Worm (Caenorhabditis elegans) whole organism, late embryonic: ENCODE data around the gene F21C10.4.
A peak's percentile ranks its signal among the peaks of the same experiment; 100 is the strongest.

Experiments used
- F13H6.1 ChIP-seq: sonication (generic microtip); optimal IDR thresholded peaks from 2 replicates; lab custom pipeline; 2016; ENCODE audit warnings: missing genetic modification characterization, missing compliant biosample characterization
- K09A11.1 ChIP-seq: sonication (generic microtip); optimal IDR thresholded peaks from 2 replicates; lab custom pipeline; 2017; ENCODE audit warnings: antibody characterized with exemption, mild to moderate bottlenecking, missing genetic modification characterization, missing compliant biosample characterization; ENCODE audit not compliant: insufficient read depth
- ama-1 ChIP-seq: fragments of 150-350 bp; optimal IDR thresholded peaks from 2 replicates; lab custom pipeline; 2014
- ceh-14 ChIP-seq: sonication (generic microtip); optimal IDR thresholded peaks from 2 replicates; lab custom pipeline; 2016; ENCODE audit warnings: missing genotype, missing genetic modification characterization, missing compliant biosample characterization
- ceh-18 ChIP-seq: sonication (generic microtip); optimal IDR thresholded peaks from 2 replicates; lab custom pipeline; 2016; ENCODE audit warnings: missing genetic modification characterization, missing compliant biosample characterization
- ceh-31 ChIP-seq: sonication (generic microtip); optimal IDR thresholded peaks from 2 replicates; lab custom pipeline; 2016; ENCODE audit warnings: missing genetic modification characterization, missing compliant biosample characterization
- ceh-6 ChIP-seq: fragments of 200-800 bp; sonication (Bioruptor generic); optimal IDR thresholded peaks from 2 replicates; lab custom pipeline; 2018; ENCODE audit warnings: mild to moderate bottlenecking, missing genetic modification characterization, missing compliant biosample characterization
- ceh-9 ChIP-seq: sonication (generic microtip); optimal IDR thresholded peaks from 2 replicates; lab custom pipeline; 2016; ENCODE audit warnings: mild to moderate bottlenecking, missing genetic modification characterization, inconsistent platforms, missing compliant biosample characterization
- che-1 ChIP-seq: sonication (generic microtip); optimal IDR thresholded peaks from 2 replicates; lab custom pipeline; 2016; ENCODE audit warnings: mild to moderate bottlenecking, missing genetic modification characterization, missing compliant biosample characterization
- dve-1 ChIP-seq: sonication (generic microtip); optimal IDR thresholded peaks from 2 replicates; lab custom pipeline; 2017; ENCODE audit warnings: antibody characterized with exemption, mild to moderate bottlenecking, missing genetic modification characterization, missing compliant biosample characterization
- elt-2 ChIP-seq: sonication (generic microtip); optimal IDR thresholded peaks from 2 replicates; lab custom pipeline; 2016; ENCODE audit warnings: missing genetic modification reagents, missing genetic modification characterization, missing compliant biosample characterization
- elt-4 ChIP-seq: sonication (generic microtip); optimal IDR thresholded peaks from 2 replicates; lab custom pipeline; 2016; ENCODE audit warnings: missing genetic modification characterization, missing compliant biosample characterization
- eyg-1 ChIP-seq: sonication (generic microtip); optimal IDR thresholded peaks from 2 replicates; lab custom pipeline; 2016; ENCODE audit warnings: missing genotype, missing genetic modification characterization, missing compliant biosample characterization
- fkh-6 ChIP-seq: sonication (generic microtip); optimal IDR thresholded peaks from 2 replicates; lab custom pipeline; 2016; ENCODE audit warnings: missing genetic modification characterization, missing compliant biosample characterization
- gmeb-2 ChIP-seq: sonication (generic microtip); optimal IDR thresholded peaks from 2 replicates; lab custom pipeline; 2016; ENCODE audit warnings: missing genetic modification characterization, inconsistent platforms, missing compliant biosample characterization
- hlh-13 ChIP-seq: fragments of 200-800 bp; sonication (Bioruptor generic); optimal IDR thresholded peaks from 2 replicates; lab custom pipeline; 2018; ENCODE audit warnings: mild to moderate bottlenecking, missing genetic modification characterization, missing compliant biosample characterization
- hlh-30 ChIP-seq: sonication (generic microtip); optimal IDR thresholded peaks from 2 replicates; lab custom pipeline; 2017; ENCODE audit warnings: antibody characterized with exemption, missing genetic modification characterization, missing compliant biosample characterization; ENCODE audit not compliant: insufficient read depth
- lin-11 ChIP-seq: fragments of 200-800 bp; sonication (Bioruptor generic); optimal IDR thresholded peaks from 2 replicates; lab custom pipeline; 2018; ENCODE audit warnings: mild to moderate bottlenecking, missing genetic modification characterization, missing compliant biosample characterization
- madf-2 ChIP-seq: sonication (generic microtip); optimal IDR thresholded peaks from 2 replicates; lab custom pipeline; 2017; ENCODE audit warnings: missing genetic modification characterization, missing compliant biosample characterization
- mec-3 ChIP-seq: sonication (generic microtip); optimal IDR thresholded peaks from 2 replicates; lab custom pipeline; 2016; ENCODE audit warnings: borderline replicate concordance, missing genetic modification characterization, missing compliant biosample characterization
- nfya-1 ChIP-seq: sonication (generic microtip); optimal IDR thresholded peaks from 2 replicates; lab custom pipeline; 2017; ENCODE audit warnings: missing genetic modification characterization, mild to moderate bottlenecking, missing compliant biosample characterization, antibody characterized with exemption, moderate library complexity
- nhr-11 ChIP-seq: fragments of 150-350 bp; optimal IDR thresholded peaks from 2 replicates; lab custom pipeline; 2014; ENCODE audit warnings: missing biosample characterization, missing genetic modification characterization
- nhr-232 ChIP-seq: sonication (generic microtip); optimal IDR thresholded peaks from 2 replicates; lab custom pipeline; 2016; ENCODE audit warnings: missing genetic modification characterization, missing compliant biosample characterization
- pat-9 ChIP-seq: fragments of 200-800 bp; sonication (Bioruptor generic); optimal IDR thresholded peaks from 2 replicates; lab custom pipeline; 2018; ENCODE audit warnings: mild to moderate bottlenecking, missing genetic modification characterization, moderate library complexity, missing compliant biosample characterization
- pha-2 ChIP-seq: sonication (generic microtip); optimal IDR thresholded peaks from 2 replicates; lab custom pipeline; 2017; ENCODE audit warnings: mild to moderate bottlenecking, missing genetic modification characterization, missing compliant biosample characterization
- ref-2 ChIP-seq: sonication (generic microtip); optimal IDR thresholded peaks from 2 replicates; lab custom pipeline; 2016; ENCODE audit warnings: missing genetic modification characterization, missing compliant biosample characterization
- rnt-1 ChIP-seq: sonication (generic microtip); optimal IDR thresholded peaks from 2 replicates; lab custom pipeline; 2016; ENCODE audit warnings: missing genetic modification characterization, missing compliant biosample characterization
- sdc-2 ChIP-seq: sonication (generic microtip); optimal IDR thresholded peaks from 2 replicates; lab custom pipeline; 2016; ENCODE audit warnings: missing genotype, missing genetic modification characterization, missing compliant biosample characterization
- sox-2 ChIP-seq: fragments of 200-800 bp; sonication (Bioruptor generic); IDR thresholded peaks from 2 replicates; pipeline ENCODE4 v1.3.6; 2022; ENCODE audit warnings: missing genetic modification reagents, missing genetic modification characterization, missing compliant biosample characterization
- tbx-7 ChIP-seq: sonication (generic microtip); optimal IDR thresholded peaks from 2 replicates; lab custom pipeline; 2016; ENCODE audit warnings: missing genotype, missing genetic modification characterization, missing compliant biosample characterization
- unc-3 ChIP-seq, 2 experiments: fragments of 200-800 bp in 1 of 2; sonication (Bioruptor generic) in 1 of 2; sonication (generic microtip) in 1 of 2; conservative IDR thresholded peaks in 1 of 2; optimal IDR thresholded peaks in 1 of 2; 2 replicates each; pipeline versions ENCODE4 v1.3.6 to Lab custom; 2016 to 2022; ENCODE audit warnings: missing compliant biosample characterization in 2 of 2, missing genetic modification characterization in 2 of 2, missing genetic modification reagents in 1 of 2
- zip-5 ChIP-seq: sonication (generic microtip); optimal IDR thresholded peaks from 2 replicates; lab custom pipeline; 2016; ENCODE audit warnings: missing genetic modification characterization, missing compliant biosample characterization

F21C10.4 gene

ce11 chrV:9097213-9097612, 29.2 kb upstream of the F21C10.4 start:
- TF ChIP-seq zip-5 (tag; lab: Kevin White, UChicago) = no peak
- no peak for TF ChIP-seq fkh-6 (tag; lab: Kevin White, UChicago)
- TF ChIP-seq eyg-1 (tag; lab: Kevin White, UChicago) = no peak
- TF ChIP-seq sdc-2 (tag; lab: Kevin White, UChicago) = no peak
- no peak for TF ChIP-seq nfya-1 (tag; lab: Kevin White, UChicago)
- TF ChIP-seq dve-1 (tag; lab: Kevin White, UChicago) = no peak
- no peak for TF ChIP-seq gmeb-2

- TF ChIP-seq lin-11 (tag; lab: Kevin White, UChicago) (no peak), ceh-31 (tag; lab: Kevin White, UChicago) (no peak), tbx-7 (tag; lab: Kevin White, UChicago) (no peak), hlh-30 (no peak), elt-2 (tag; lab: Kevin White, UChicago) (no peak)
Observed at ce11 chrV:9098280-9098973, 28.0 kb upstream of the F21C10.4 start, which contains the start of gene F21C10.9. F21C10.9 (minus strand) TSS chrV:9098696.

- no peak for TF ChIP-seq gmeb-2
- no peak for TF ChIP-seq pha-2
- no peak for TF ChIP-seq ref-2
- no peak for TF ChIP-seq che-1 (tag; lab: Kevin White, UChicago)
- TF ChIP-seq madf-2 (tag; lab: Kevin White, UChicago) = no peak
- TF ChIP-seq pat-9 (tag; lab: Kevin White, UChicago) = no peak
- TF ChIP-seq nhr-11 (tag; lab: Kevin White, UChicago) = no peak
- no peak for TF ChIP-seq hlh-13 (GFP tag; lab: Kevin White, UChicago)
- no peak for TF ChIP-seq ceh-6 (GFP tag; lab: Kevin White, UChicago)
- TF ChIP-seq sox-2 (GFP tag; lab: Robert Waterston, UW) = no peak
- no peak for TF ChIP-seq rnt-1 (tag; lab: Kevin White, UChicago)
- no peak for TF ChIP-seq F13H6.1 (tag; lab: Kevin White, UChicago)
- no peak for TF ChIP-seq tbx-7 (tag; lab: Kevin White, UChicago)
- TF ChIP-seq ama-1 (lab: Kevin White, UChicago) = no peak
- TF ChIP-seq K09A11.1 (tag; lab: Kevin White, UChicago) = no peak
- TF ChIP-seq elt-4 (tag; lab: Kevin White, UChicago) = no peak
Observed at ce11 chrV:9101062-9101461, 25.4 kb upstream of the F21C10.4 start, which contains the start of gene frpr-6. frpr-6 (minus strand) TSS chrV:9101162.

- TF ChIP-seq ceh-14 (tag; lab: Kevin White, UChicago) = no peak
- TF ChIP-seq madf-2 (tag; lab: Kevin White, UChicago) = no peak
- no peak for TF ChIP-seq nhr-11 (tag; lab: Kevin White, UChicago)
- no peak for TF ChIP-seq K09A11.1 (tag; lab: Kevin White, UChicago)
- TF ChIP-seq nhr-232 = no peak
- TF ChIP-seq hlh-30 = no peak
Observed at ce11 chrV:9108219-9108618, 18.2 kb upstream of the F21C10.4 start, which contains the start of gene F21C10.18. F21C10.18 (plus strand) TSS chrV:9108519.

ce11 chrV:9109281-9109680, 17.1 kb upstream of the F21C10.4 start, which contains the start of gene pqn-31:
pqn-31 (plus strand) TSS chrV:9109581.
- TF ChIP-seq ceh-9 (tag; lab: Kevin White, UChicago) = no peak
- no peak for TF ChIP-seq pha-2

- no peak for TF ChIP-seq mec-3
- peak; percentile 47 for TF ChIP-seq ceh-18 (tag; lab: Kevin White, UChicago)
- TF ChIP-seq unc-3 (GFP tag; conservative IDR thresholded peaks at IDR 0.05; lab: Robert Waterston, UW) = no peak
- TF ChIP-seq unc-3 (tag; optimal IDR thresholded peaks at IDR 0.05; lab: Kevin White, UChicago) = no peak
Observed at ce11 chrV:9111957-9112356, 14.5 kb upstream of the F21C10.4 start.
